Worm (Caenorhabditis elegans) whole organism, young adult: Measurements from ENCODE around the gene T12A2.21.

ENCODE experiments used
- B0035.1 ChIP-seq: sonication (generic microtip); optimal IDR thresholded peaks from 2 replicates; lab custom pipeline; 2016; ENCODE audit warnings: missing genetic modification characterization, mild to moderate bottlenecking, missing compliant biosample characterization, missing genotype, missing genetic modification reagents
- D2030.7 ChIP-seq: fragments of 200-800 bp; sonication (Bioruptor generic); IDR thresholded peaks from 2 replicates; pipeline ENCODE4 v1.3.6; 2022; ENCODE audit warnings: missing genetic modification reagents, missing genetic modification characterization, missing compliant biosample characterization
- F10E7.11 ChIP-seq: sonication (generic microtip); optimal IDR thresholded peaks from 2 replicates; lab custom pipeline; 2017; ENCODE audit warnings: mild to moderate bottlenecking, missing genetic modification characterization, moderate library complexity, missing compliant biosample characterization
- F33H1.4 ChIP-seq: fragments of 200-800 bp; sonication (Bioruptor generic); IDR thresholded peaks from 2 replicates; pipeline ENCODE4 v1.3.6; 2022; ENCODE audit warnings: missing genetic modification reagents, missing genetic modification characterization, missing compliant biosample characterization
- F49E8.2 ChIP-seq: sonication (generic microtip); optimal IDR thresholded peaks from 3 replicates; lab custom pipeline; 2017; ENCODE audit warnings: missing genetic modification characterization, mild to moderate bottlenecking, missing compliant biosample characterization, antibody characterized with exemption, moderate library complexity; ENCODE audit not compliant: insufficient read depth
- F57C9.4 ChIP-seq: sonication (generic microtip); optimal IDR thresholded peaks from 2 replicates; lab custom pipeline; 2017; ENCODE audit warnings: mild to moderate bottlenecking, missing genetic modification characterization, missing compliant biosample characterization
- Y53G8AR.9 ChIP-seq: fragments of 200-800 bp; sonication (Bioruptor generic); conservative IDR thresholded peaks from 2 replicates; pipeline ENCODE4 v1.3.6; 2022; ENCODE audit warnings: missing genetic modification reagents, missing genetic modification characterization, missing compliant biosample characterization
- Y95B8A.8 ChIP-seq: fragments of 200-800 bp; sonication (Bioruptor generic); IDR thresholded peaks from 2 replicates; pipeline ENCODE4 v1.3.6; 2022; ENCODE audit warnings: missing genetic modification reagents, missing genetic modification characterization, missing compliant biosample characterization
- ama-1 ChIP-seq, 3 experiments: fragments of 150-350 bp in 1 of 3; sonication (generic microtip) in 2 of 3; optimal IDR thresholded peaks; 2 replicates each; lab custom pipeline; 2014 to 2018; ENCODE audit warnings: missing biosample characterization in 2 of 3, missing genetic modification characterization in 2 of 3, missing genetic modification reagents in 2 of 3
- aptf-3 ChIP-seq: fragments of 200-800 bp; sonication (Bioruptor generic); IDR thresholded peaks from 2 replicates; pipeline ENCODE4 v1.3.6; 2022; ENCODE audit warnings: missing genetic modification characterization, missing compliant biosample characterization
- atf-7 ChIP-seq: sonication (generic microtip); optimal IDR thresholded peaks from 2 replicates; lab custom pipeline; 2017; ENCODE audit warnings: mild to moderate bottlenecking, missing genetic modification characterization, missing compliant biosample characterization
- attf-5 ChIP-seq: fragments of 200-800 bp; sonication (Bioruptor generic); optimal IDR thresholded peaks from 2 replicates; lab custom pipeline; 2018; ENCODE audit warnings: mild to moderate bottlenecking, missing genetic modification characterization, missing compliant biosample characterization
- attf-6 ChIP-seq: fragments of 200-800 bp; sonication (Bioruptor generic); IDR thresholded peaks from 2 replicates; pipeline ENCODE4 v1.3.6; 2022; ENCODE audit warnings: missing genetic modification reagents, missing genetic modification characterization, missing compliant biosample characterization
- ccch-3 ChIP-seq: fragments of 200-800 bp; sonication (Bioruptor generic); optimal IDR thresholded peaks from 2 replicates; lab custom pipeline; 2018; ENCODE audit warnings: mild to moderate bottlenecking, missing genetic modification characterization, missing compliant biosample characterization
- ceh-100 ChIP-seq: fragments of 200-800 bp; sonication (Bioruptor generic); IDR thresholded peaks from 2 replicates; pipeline ENCODE4 v1.3.6; 2022; ENCODE audit warnings: missing genetic modification reagents, missing genetic modification characterization, missing compliant biosample characterization
- ceh-40 ChIP-seq: fragments of 200-800 bp; sonication (Bioruptor generic); IDR thresholded peaks from 2 replicates; pipeline ENCODE4 v1.3.6; 2022; ENCODE audit warnings: missing genetic modification characterization, missing compliant biosample characterization
- ceh-58 ChIP-seq: fragments of 200-800 bp; sonication (Bioruptor generic); IDR thresholded peaks from 2 replicates; pipeline ENCODE4 v1.3.6; 2022; ENCODE audit warnings: missing genetic modification characterization, missing compliant biosample characterization
- die-1 ChIP-seq: sonication (generic microtip); optimal IDR thresholded peaks from 2 replicates; lab custom pipeline; 2016; ENCODE audit warnings: missing genotype, mild to moderate bottlenecking, missing genetic modification characterization, missing compliant biosample characterization
- dox-1 ChIP-seq: fragments of 200-800 bp; sonication (Bioruptor generic); IDR thresholded peaks from 2 replicates; pipeline ENCODE4 v1.3.6; 2022; ENCODE audit warnings: missing genetic modification reagents, missing genetic modification characterization, missing compliant biosample characterization
- dpl-1 ChIP-seq: fragments of 150-350 bp; optimal IDR thresholded peaks from 2 replicates; lab custom pipeline; 2014; ENCODE audit warnings: missing biosample characterization, missing genetic modification reagents, missing genetic modification characterization
- egl-18 ChIP-seq: fragments of 200-800 bp; sonication (Bioruptor generic); IDR thresholded peaks from 2 replicates; pipeline ENCODE4 v1.3.6; 2022; ENCODE audit warnings: missing genetic modification reagents, missing genetic modification characterization, missing compliant biosample characterization
- egrh-3 ChIP-seq: fragments of 200-800 bp; sonication (Bioruptor generic); IDR thresholded peaks from 2 replicates; pipeline ENCODE4 v1.3.6; 2022; ENCODE audit warnings: missing genetic modification reagents, missing genetic modification characterization, missing compliant biosample characterization
- ekl-4 ChIP-seq: fragments of 200-800 bp; sonication (Bioruptor generic); IDR thresholded peaks from 2 replicates; pipeline ENCODE4 v1.3.6; 2022; ENCODE audit warnings: missing genetic modification reagents, missing genetic modification characterization, missing compliant biosample characterization
- ets-4 ChIP-seq: fragments of 200-800 bp; sonication (Bioruptor generic); optimal IDR thresholded peaks from 2 replicates; lab custom pipeline; 2018; ENCODE audit warnings: mild to moderate bottlenecking, missing genetic modification characterization, missing compliant biosample characterization
- hlh-26 ChIP-seq: fragments of 200-800 bp; sonication (Bioruptor generic); conservative IDR thresholded peaks from 2 replicates; pipeline ENCODE4 v1.3.6; 2022; ENCODE audit warnings: missing genetic modification reagents, missing genetic modification characterization, missing compliant biosample characterization
- hmg-20 ChIP-seq: fragments of 200-800 bp; sonication (Bioruptor generic); IDR thresholded peaks from 2 replicates; pipeline ENCODE4 v1.3.6; 2022; ENCODE audit warnings: missing genetic modification reagents, missing genetic modification characterization, missing compliant biosample characterization
- hrde-1 ChIP-seq: sonication (generic microtip); optimal IDR thresholded peaks from 2 replicates; lab custom pipeline; 2016; ENCODE audit warnings: missing genetic modification characterization, mild to moderate bottlenecking, missing compliant biosample characterization, moderate library complexity, missing genotype, missing genetic modification reagents, borderline replicate concordance
- hsf-1 ChIP-seq: fragments of 200-800 bp; sonication (Bioruptor generic); IDR thresholded peaks from 2 replicates; pipeline ENCODE4 v1.3.6; 2022; ENCODE audit warnings: missing genetic modification reagents, missing genetic modification characterization, missing compliant biosample characterization
- lag-1 ChIP-seq: fragments of 200-800 bp; sonication (Bioruptor generic); IDR thresholded peaks from 2 replicates; pipeline ENCODE4 v1.3.6; 2022; ENCODE audit warnings: missing genetic modification reagents, missing genetic modification characterization, missing compliant biosample characterization
- let-526 ChIP-seq: fragments of 200-800 bp; sonication (Bioruptor generic); IDR thresholded peaks from 2 replicates; pipeline ENCODE4 v1.3.6; 2022; ENCODE audit warnings: missing genetic modification reagents, missing genetic modification characterization, missing compliant biosample characterization
- let-607 ChIP-seq, 2 experiments: fragments of 200-800 bp in 1 of 2; sonication (Bioruptor generic) in 1 of 2; sonication (generic microtip) in 1 of 2; optimal IDR thresholded peaks; 2 replicates each; lab custom pipeline; 2016 to 2018; ENCODE audit warnings: mild to moderate bottlenecking in 2 of 2, missing compliant biosample characterization in 2 of 2, missing genetic modification characterization in 2 of 2, moderate library complexity in 2 of 2, missing genotype in 1 of 2
- lin-26 ChIP-seq: fragments of 200-800 bp; sonication (Bioruptor generic); IDR thresholded peaks from 2 replicates; pipeline ENCODE4 v1.3.6; 2022; ENCODE audit warnings: missing genetic modification reagents, missing genetic modification characterization, missing compliant biosample characterization
- lir-1 ChIP-seq: fragments of 200-800 bp; sonication (Bioruptor generic); conservative IDR thresholded peaks from 2 replicates; pipeline ENCODE4 v1.3.6; 2022; ENCODE audit warnings: missing genetic modification reagents, missing genetic modification characterization, missing compliant biosample characterization
- lsl-1 ChIP-seq: fragments of 200-800 bp; sonication (Bioruptor generic); optimal IDR thresholded peaks from 2 replicates; lab custom pipeline; 2018; ENCODE audit warnings: mild to moderate bottlenecking, missing genetic modification characterization, moderate library complexity, missing compliant biosample characterization
- madf-3 ChIP-seq: fragments of 200-800 bp; sonication (Bioruptor generic); IDR thresholded peaks from 2 replicates; pipeline ENCODE4 v1.3.6; 2022; ENCODE audit warnings: missing genetic modification reagents, missing genetic modification characterization, missing compliant biosample characterization
- madf-6 ChIP-seq: fragments of 200-800 bp; sonication (Bioruptor generic); IDR thresholded peaks from 2 replicates; pipeline ENCODE4 v1.3.6; 2022; ENCODE audit warnings: missing genetic modification reagents, missing genetic modification characterization, missing compliant biosample characterization
- rcor-1 ChIP-seq: fragments of 200-800 bp; sonication (Bioruptor generic); IDR thresholded peaks from 2 replicates; pipeline ENCODE4 v1.3.6; 2022; ENCODE audit warnings: missing genetic modification reagents, missing genetic modification characterization, missing compliant biosample characterization
- repo-1 ChIP-seq: sonication (generic microtip); optimal IDR thresholded peaks from 2 replicates; lab custom pipeline; 2017; ENCODE audit warnings: mild to moderate bottlenecking, missing genetic modification characterization, missing compliant biosample characterization
- rpc-1 ChIP-seq, 2 experiments: fragments of 150-350 bp in 1 of 2; sonication (generic microtip) in 1 of 2; optimal IDR thresholded peaks; 2 replicates each; lab custom pipeline; 2014 to 2018; ENCODE audit warnings: missing biosample characterization in 1 of 2, missing genetic modification characterization in 1 of 2, missing genetic modification reagents in 1 of 2, missing genotype in 1 of 2
- snpc-1.1 ChIP-seq: sonication (generic microtip); optimal IDR thresholded peaks from 2 replicates; lab custom pipeline; 2017; ENCODE audit warnings: missing genetic modification characterization, mild to moderate bottlenecking, missing compliant biosample characterization, antibody characterized with exemption, moderate library complexity, missing genotype, missing genetic modification reagents; ENCODE audit not compliant: insufficient read depth
- snpc-3.4 ChIP-seq: sonication (generic microtip); optimal IDR thresholded peaks from 2 replicates; lab custom pipeline; 2017; ENCODE audit warnings: missing genetic modification characterization, mild to moderate bottlenecking, missing compliant biosample characterization, antibody characterized with exemption, moderate library complexity, missing genotype, missing genetic modification reagents
- snpc-4 ChIP-seq, 5 experiments: fragments of 150-350 bp in 1 of 5; sonication (generic microtip) in 4 of 5; optimal IDR thresholded peaks; 2 replicates each; lab custom pipeline; 2014 to 2018; ENCODE audit warnings: missing genetic modification characterization in 5 of 5, missing biosample characterization in 3 of 5, antibody characterized with exemption in 2 of 5, mild to moderate bottlenecking in 2 of 5, missing compliant biosample characterization in 2 of 5, missing genotype in 2 of 5, moderate library complexity in 2 of 5, missing genetic modification reagents in 1 of 5
- somi-1 ChIP-seq: fragments of 200-800 bp; sonication (Bioruptor generic); optimal IDR thresholded peaks from 2 replicates; lab custom pipeline; 2018; ENCODE audit warnings: mild to moderate bottlenecking, missing genetic modification characterization, missing compliant biosample characterization
- tbp1 ChIP-seq: fragments of 200-800 bp; sonication (Bioruptor generic); optimal IDR thresholded peaks from 2 replicates; lab custom pipeline; 2018; ENCODE audit warnings: mild to moderate bottlenecking, missing genetic modification characterization, missing compliant biosample characterization
- zfh-2 ChIP-seq: fragments of 200-800 bp; sonication (Bioruptor generic); conservative IDR thresholded peaks from 2 replicates; pipeline ENCODE4 v1.3.6; 2022; ENCODE audit warnings: missing genetic modification reagents, missing genetic modification characterization, missing compliant biosample characterization

Gene T12A2.21

DNA sequence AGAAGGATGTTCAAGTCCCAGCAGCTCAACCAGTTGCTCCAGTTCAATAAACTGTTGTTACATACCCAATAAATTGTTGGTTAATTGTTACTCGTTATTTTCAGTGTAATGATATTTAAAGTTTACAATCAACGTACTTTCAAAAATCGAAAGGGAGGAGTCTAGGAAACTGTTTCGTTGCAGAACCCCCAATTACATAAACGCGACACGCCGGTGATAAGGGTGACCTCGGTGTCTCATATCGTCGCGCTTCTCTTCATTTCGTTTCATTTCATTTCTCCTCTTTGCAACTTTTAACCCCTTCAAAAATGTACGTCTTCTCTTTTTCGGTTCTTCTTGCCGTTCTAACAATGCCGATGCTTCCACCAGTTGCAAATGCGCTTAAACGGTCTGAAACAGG, 28.7 kb downstream of the T12A2.21 start, which contains the start of gene C23G10.2 (continued):
- TF ChIP-seq dox-1 (GFP tag; lab: Robert Waterston, UW) (peak; percentile 31; the same call in 1 of the 2 replicates), snpc-3.4 (tag; lab: Kevin White, UChicago) (peak; percentile 54), ceh-100 (GFP tag; lab: Robert Waterston, UW) (peak; percentile 27; the same call in 1 of the 2 replicates), rcor-1 (GFP tag; lab: Robert Waterston, UW) (peak; percentile 62), F10E7.11 (no peak), attf-5 (GFP tag; lab: Kevin White, UChicago) (no peak), ekl-4 (peak; percentile 70; the same call in 1 of the 2 replicates), F49E8.2 (tag; lab: Kevin White, UChicago) (peak; percentile 83), madf-3 (peak; percentile 58; the same call in 1 of the 2 replicates), hsf-1 (peak; percentile 61), repo-1 (tag; lab: Kevin White, UChicago) (peak; percentile 16), Y95B8A.8 (GFP tag; lab: Robert Waterston, UW) (0 out of 2 replicates have a peak, but pooled peaks have one; percentile 31), hrde-1 (tag; lab: Kevin White, UChicago) (peak; percentile 23), lin-26 (GFP tag; lab: Robert Waterston, UW) (peak; percentile 69), snpc-1.1 (tag; lab: Kevin White, UChicago) (peak; percentile 65), hmg-20 (GFP tag; lab: Robert Waterston, UW) (no peak), ceh-40 (no peak), dpl-1 (GFP tag; lab: Kevin White, UChicago) (no peak), madf-6 (GFP tag; lab: Robert Waterston, UW) (peak; percentile 74), tbp1 (peak; percentile 39), egrh-3 (no peak), ets-4 (GFP tag; lab: Kevin White, UChicago) (no peak), F33H1.4 (GFP tag; lab: Robert Waterston, UW) (peak; percentile 32), atf-7 (tag; lab: Kevin White, UChicago) (peak; percentile 18), zfh-2 (0 out of 2 replicates have a peak, but pooled peaks have one; percentile 7)

DNA sequence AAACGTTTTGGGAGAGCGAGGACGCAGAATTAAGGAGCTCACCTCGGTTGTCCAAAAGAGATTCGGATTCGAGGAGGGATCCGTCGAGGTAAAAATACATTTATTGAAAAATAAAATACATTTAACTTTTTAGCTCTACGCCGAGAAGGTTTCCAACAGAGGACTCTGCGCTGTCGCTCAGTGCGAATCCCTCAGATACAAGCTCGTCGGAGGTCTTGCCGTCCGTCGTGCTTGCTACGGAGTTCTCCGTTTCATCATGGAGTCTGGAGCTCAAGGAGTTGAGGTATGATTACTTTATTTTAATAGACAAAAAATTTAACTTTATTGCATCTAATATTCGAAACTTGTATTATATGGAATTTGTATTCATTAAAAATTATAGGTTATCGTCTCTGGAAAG, 29.5 kb downstream of the T12A2.21 start:
- TF ChIP-seq lag-1 (GFP tag; lab: Robert Waterston, UW) (no peak), somi-1 (GFP tag; lab: Kevin White, UChicago) (no peak), rcor-1 (GFP tag; lab: Robert Waterston, UW) (no peak), let-526 (GFP tag; lab: Robert Waterston, UW) (no peak), rpc-1 (optimal IDR thresholded peaks at IDR 0.05; lab: Kevin White, UChicago) (no peak), rpc-1 (tag; optimal IDR thresholded peaks at IDR 0.05; lab: Kevin White, UChicago) (no peak), lsl-1 (GFP tag; lab: Kevin White, UChicago) (no peak), aptf-3 (GFP tag; lab: Robert Waterston, UW) (no peak), ama-1 (optimal IDR thresholded peaks at IDR 0.05; lab: Kevin White, UChicago) (no peak), ama-1 (GFP tag; optimal IDR thresholded peaks at IDR 0.05; lab: Kevin White, UChicago) (no peak), F49E8.2 (tag; lab: Kevin White, UChicago) (no peak), attf-6 (GFP tag; lab: Robert Waterston, UW) (no peak), die-1 (tag; lab: Kevin White, UChicago) (no peak), lir-1 (GFP tag; lab: Robert Waterston, UW) (no peak), Y53G8AR.9 (GFP tag; lab: Robert Waterston, UW) (no peak), snpc-4 (GFP tag; optimal IDR thresholded peaks at IDR 0.05; lab: Kevin White, UChicago) (no peak), snpc-4 (tag; optimal IDR thresholded peaks at IDR 0.05; lab: Kevin White, UChicago) (no peak), D2030.7 (GFP tag; lab: Robert Waterston, UW) (peak; percentile 18; the same call in 1 of the 2 replicates), F10E7.11 (no peak), F57C9.4 (no peak), hlh-26 (no peak), B0035.1 (tag; lab: Kevin White, UChicago) (no peak), repo-1 (tag; lab: Kevin White, UChicago) (no peak), let-607 (tag; optimal IDR thresholded peaks at IDR 0.05; lab: Kevin White, UChicago) (no peak), ceh-58 (GFP tag; lab: Robert Waterston, UW) (0 out of 2 replicates have a peak, but pooled peaks have one; percentile 57), ccch-3 (GFP tag; lab: Kevin White, UChicago) (no peak), egl-18 (GFP tag; lab: Robert Waterston, UW) (no peak), atf-7 (tag; lab: Kevin White, UChicago) (no peak)
